Worm (Caenorhabditis elegans) whole organism, young adult: ENCODE results near the gene lgc-8.

ENCODE experiments used
- B0019.2 ChIP-seq: fragments of 200-800 bp; sonication (Bioruptor generic); conservative IDR thresholded peaks from 2 replicates; pipeline ENCODE4 v1.3.6; 2022; ENCODE audit warnings: missing genetic modification reagents, missing genetic modification characterization, missing compliant biosample characterization
- B0035.1 ChIP-seq: sonication (generic microtip); optimal IDR thresholded peaks from 2 replicates; lab custom pipeline; 2016; ENCODE audit warnings: missing genetic modification characterization, mild to moderate bottlenecking, missing compliant biosample characterization, missing genotype, missing genetic modification reagents
- B0261.1 ChIP-seq: sonication (generic microtip); optimal IDR thresholded peaks from 2 replicates; lab custom pipeline; 2016; ENCODE audit warnings: mild to moderate bottlenecking, missing genetic modification characterization, moderate library complexity, missing compliant biosample characterization
- C06A6.2 ChIP-seq: fragments of 200-800 bp; sonication (Bioruptor generic); conservative IDR thresholded peaks from 2 replicates; pipeline ENCODE4 v1.3.6; 2022; ENCODE audit warnings: missing genetic modification characterization, missing compliant biosample characterization
- C17E4.6 ChIP-seq: fragments of 200-800 bp; sonication (Bioruptor generic); IDR thresholded peaks from 2 replicates; pipeline ENCODE4 v1.3.6; 2022; ENCODE audit warnings: missing genetic modification reagents, missing genetic modification characterization, missing compliant biosample characterization
- D2030.7 ChIP-seq: fragments of 200-800 bp; sonication (Bioruptor generic); IDR thresholded peaks from 2 replicates; pipeline ENCODE4 v1.3.6; 2022; ENCODE audit warnings: missing genetic modification reagents, missing genetic modification characterization, missing compliant biosample characterization
- F23B12.7 ChIP-seq: sonication (generic microtip); optimal IDR thresholded peaks from 2 replicates; lab custom pipeline; 2017; ENCODE audit warnings: missing genetic modification characterization, mild to moderate bottlenecking, missing compliant biosample characterization, antibody characterized with exemption, moderate library complexity; ENCODE audit not compliant: insufficient read depth
- F33H1.4 ChIP-seq: fragments of 200-800 bp; sonication (Bioruptor generic); IDR thresholded peaks from 2 replicates; pipeline ENCODE4 v1.3.6; 2022; ENCODE audit warnings: missing genetic modification reagents, missing genetic modification characterization, missing compliant biosample characterization
- F37B4.10 ChIP-seq: fragments of 200-800 bp; sonication (Bioruptor generic); IDR thresholded peaks from 2 replicates; pipeline ENCODE4 v1.3.6; 2022; ENCODE audit warnings: missing genetic modification characterization, missing compliant biosample characterization
- F55B11.4 ChIP-seq: sonication (generic microtip); optimal IDR thresholded peaks from 2 replicates; lab custom pipeline; 2016; ENCODE audit warnings: missing compliant biosample characterization, missing genetic modification characterization, borderline replicate concordance; ENCODE audit not compliant: insufficient read depth
- F57C9.4 ChIP-seq: sonication (generic microtip); optimal IDR thresholded peaks from 2 replicates; lab custom pipeline; 2017; ENCODE audit warnings: mild to moderate bottlenecking, missing genetic modification characterization, missing compliant biosample characterization
- Y53F4B.3 ChIP-seq: fragments of 200-800 bp; sonication (Bioruptor generic); IDR thresholded peaks from 2 replicates; pipeline ENCODE4 v1.3.6; 2022; ENCODE audit warnings: missing genetic modification reagents, missing genetic modification characterization, missing compliant biosample characterization
- Y67H2A.10 ChIP-seq: fragments of 200-800 bp; sonication (Bioruptor generic); conservative IDR thresholded peaks from 2 replicates; pipeline ENCODE4 v1.3.6; 2022; ENCODE audit warnings: missing genetic modification reagents, missing genetic modification characterization, missing compliant biosample characterization
- Y95B8A.8 ChIP-seq: fragments of 200-800 bp; sonication (Bioruptor generic); IDR thresholded peaks from 2 replicates; pipeline ENCODE4 v1.3.6; 2022; ENCODE audit warnings: missing genetic modification reagents, missing genetic modification characterization, missing compliant biosample characterization
- ZK185.1 ChIP-seq: sonication (generic microtip); optimal IDR thresholded peaks from 2 replicates; lab custom pipeline; 2016; ENCODE audit warnings: mild to moderate bottlenecking, missing genetic modification characterization, missing compliant biosample characterization; ENCODE audit not compliant: poor library complexity, severe bottlenecking
- athp-1 ChIP-seq: sonication (generic microtip); optimal IDR thresholded peaks from 2 replicates; lab custom pipeline; 2017; ENCODE audit warnings: mild to moderate bottlenecking, missing genetic modification characterization, missing compliant biosample characterization
- attf-5 ChIP-seq: fragments of 200-800 bp; sonication (Bioruptor generic); optimal IDR thresholded peaks from 2 replicates; lab custom pipeline; 2018; ENCODE audit warnings: mild to moderate bottlenecking, missing genetic modification characterization, missing compliant biosample characterization
- bed-2 ChIP-seq: fragments of 200-800 bp; sonication (Bioruptor generic); IDR thresholded peaks from 2 replicates; pipeline ENCODE4 v1.3.6; 2022; ENCODE audit warnings: missing genetic modification reagents, missing genetic modification characterization, missing compliant biosample characterization
- ccch-3 ChIP-seq: fragments of 200-800 bp; sonication (Bioruptor generic); optimal IDR thresholded peaks from 2 replicates; lab custom pipeline; 2018; ENCODE audit warnings: mild to moderate bottlenecking, missing genetic modification characterization, missing compliant biosample characterization
- ceh-58 ChIP-seq: fragments of 200-800 bp; sonication (Bioruptor generic); IDR thresholded peaks from 2 replicates; pipeline ENCODE4 v1.3.6; 2022; ENCODE audit warnings: missing genetic modification characterization, missing compliant biosample characterization
- chd-7 ChIP-seq: sonication (generic microtip); optimal IDR thresholded peaks from 2 replicates; lab custom pipeline; 2016; ENCODE audit warnings: mild to moderate bottlenecking, missing genetic modification characterization, moderate library complexity, missing compliant biosample characterization
- dpff-1 ChIP-seq: sonication (generic microtip); optimal IDR thresholded peaks from 2 replicates; lab custom pipeline; 2017; ENCODE audit warnings: mild to moderate bottlenecking, missing genetic modification characterization, missing compliant biosample characterization
- egrh-3 ChIP-seq: fragments of 200-800 bp; sonication (Bioruptor generic); IDR thresholded peaks from 2 replicates; pipeline ENCODE4 v1.3.6; 2022; ENCODE audit warnings: missing genetic modification reagents, missing genetic modification characterization, missing compliant biosample characterization
- fkh-3 ChIP-seq: sonication (generic microtip); optimal IDR thresholded peaks from 2 replicates; lab custom pipeline; 2016; ENCODE audit warnings: mild to moderate bottlenecking, missing genetic modification characterization, missing compliant biosample characterization
- hlh-12 ChIP-seq: sonication (generic microtip); optimal IDR thresholded peaks from 2 replicates; lab custom pipeline; 2016; ENCODE audit warnings: missing genetic modification characterization, missing compliant biosample characterization
- hrde-1 ChIP-seq: sonication (generic microtip); optimal IDR thresholded peaks from 2 replicates; lab custom pipeline; 2016; ENCODE audit warnings: missing genetic modification characterization, mild to moderate bottlenecking, missing compliant biosample characterization, moderate library complexity, missing genotype, missing genetic modification reagents, borderline replicate concordance
- let-526 ChIP-seq: fragments of 200-800 bp; sonication (Bioruptor generic); IDR thresholded peaks from 2 replicates; pipeline ENCODE4 v1.3.6; 2022; ENCODE audit warnings: missing genetic modification reagents, missing genetic modification characterization, missing compliant biosample characterization
- lin-40 ChIP-seq: sonication (generic microtip); optimal IDR thresholded peaks from 2 replicates; lab custom pipeline; 2016; ENCODE audit warnings: missing genetic modification characterization, mild to moderate bottlenecking, missing compliant biosample characterization, missing genotype, missing genetic modification reagents
- lin-54 ChIP-seq: fragments of 200-800 bp; sonication (Bioruptor generic); optimal IDR thresholded peaks from 2 replicates; lab custom pipeline; 2018; ENCODE audit warnings: mild to moderate bottlenecking, missing genetic modification characterization, missing compliant biosample characterization
- lsy-27 ChIP-seq: sonication (generic microtip); optimal IDR thresholded peaks from 2 replicates; lab custom pipeline; 2017; ENCODE audit warnings: missing genetic modification characterization, mild to moderate bottlenecking, missing compliant biosample characterization, antibody characterized with exemption, missing genotype, borderline replicate concordance; ENCODE audit not compliant: insufficient read depth
- madf-10 ChIP-seq: sonication (generic microtip); optimal IDR thresholded peaks from 2 replicates; lab custom pipeline; 2016; ENCODE audit warnings: mild to moderate bottlenecking, missing genetic modification characterization, missing compliant biosample characterization
- mcd-1 ChIP-seq: fragments of 200-800 bp; sonication (Bioruptor generic); IDR thresholded peaks from 2 replicates; pipeline ENCODE4 v1.3.6; 2022; ENCODE audit warnings: missing genetic modification reagents, missing genetic modification characterization, missing compliant biosample characterization
- nfya-1 ChIP-seq: sonication (generic microtip); optimal IDR thresholded peaks from 2 replicates; lab custom pipeline; 2017; ENCODE audit warnings: antibody characterized with exemption, missing compliant biosample characterization, missing genetic modification characterization, borderline replicate concordance; ENCODE audit not compliant: insufficient read depth
- nfyb-1 ChIP-seq: fragments of 200-800 bp; sonication (Bioruptor generic); IDR thresholded peaks from 2 replicates; pipeline ENCODE4 v1.3.6; 2022; ENCODE audit warnings: missing genetic modification reagents, missing genetic modification characterization, missing compliant biosample characterization
- nhr-179 ChIP-seq: sonication (generic microtip); optimal IDR thresholded peaks from 2 replicates; lab custom pipeline; 2016; ENCODE audit warnings: mild to moderate bottlenecking, missing genetic modification characterization, missing compliant biosample characterization
- pbrm-1 ChIP-seq: fragments of 200-800 bp; sonication (Bioruptor generic); IDR thresholded peaks from 2 replicates; pipeline ENCODE4 v1.3.6; 2022; ENCODE audit warnings: missing genetic modification reagents, missing genetic modification characterization, missing compliant biosample characterization
- rcor-1 ChIP-seq: fragments of 200-800 bp; sonication (Bioruptor generic); IDR thresholded peaks from 2 replicates; pipeline ENCODE4 v1.3.6; 2022; ENCODE audit warnings: missing genetic modification reagents, missing genetic modification characterization, missing compliant biosample characterization
- repo-1 ChIP-seq: sonication (generic microtip); optimal IDR thresholded peaks from 2 replicates; lab custom pipeline; 2017; ENCODE audit warnings: mild to moderate bottlenecking, missing genetic modification characterization, missing compliant biosample characterization
- rpc-1 ChIP-seq, 2 experiments: fragments of 150-350 bp in 1 of 2; sonication (generic microtip) in 1 of 2; optimal IDR thresholded peaks; 2 replicates each; lab custom pipeline; 2014 to 2018; ENCODE audit warnings: missing biosample characterization in 1 of 2, missing genetic modification characterization in 1 of 2, missing genetic modification reagents in 1 of 2, missing genotype in 1 of 2
- snpc-1.3 ChIP-seq: sonication (generic microtip); optimal IDR thresholded peaks from 2 replicates; lab custom pipeline; 2017; ENCODE audit warnings: missing genetic modification characterization, mild to moderate bottlenecking, missing compliant biosample characterization, antibody characterized with exemption, moderate library complexity, missing genotype, missing genetic modification reagents; ENCODE audit not compliant: insufficient read depth
- snpc-3.4 ChIP-seq: sonication (generic microtip); optimal IDR thresholded peaks from 2 replicates; lab custom pipeline; 2017; ENCODE audit warnings: missing genetic modification characterization, mild to moderate bottlenecking, missing compliant biosample characterization, antibody characterized with exemption, moderate library complexity, missing genotype, missing genetic modification reagents
- snpc-4 ChIP-seq, 5 experiments: fragments of 150-350 bp in 1 of 5; sonication (generic microtip) in 4 of 5; optimal IDR thresholded peaks; 2 replicates each; lab custom pipeline; 2014 to 2018; ENCODE audit warnings: missing genetic modification characterization in 5 of 5, missing biosample characterization in 3 of 5, antibody characterized with exemption in 2 of 5, mild to moderate bottlenecking in 2 of 5, missing compliant biosample characterization in 2 of 5, missing genotype in 2 of 5, moderate library complexity in 2 of 5, missing genetic modification reagents in 1 of 5
- tbx-9 ChIP-seq: sonication (generic microtip); optimal IDR thresholded peaks from 2 replicates; lab custom pipeline; 2016; ENCODE audit warnings: borderline replicate concordance, missing genetic modification characterization, inconsistent platforms, missing compliant biosample characterization
- unc-62 ChIP-seq: fragments of 150-350 bp; optimal IDR thresholded peaks from 2 replicates; lab custom pipeline; 2014; ENCODE audit warnings: missing biosample characterization, missing genetic modification reagents, missing genetic modification characterization
- ztf-22 ChIP-seq: fragments of 200-800 bp; sonication (Bioruptor generic); optimal IDR thresholded peaks from 2 replicates; lab custom pipeline; 2018; ENCODE audit warnings: mild to moderate bottlenecking, missing genetic modification characterization, moderate library complexity, missing compliant biosample characterization
- ztf-28 ChIP-seq: fragments of 200-800 bp; sonication (Bioruptor generic); IDR thresholded peaks from 2 replicates; pipeline ENCODE4 v1.3.6; 2022; ENCODE audit warnings: missing genetic modification reagents, missing genetic modification characterization, missing compliant biosample characterization

Gene lgc-8

ce11 chrIV:14767693-14768251 is 52.2 kb downstream of the lgc-8 start, which contains the start of the genes mrps-7 and Y57G11C.3 (continued):
- TF ChIP-seq athp-1 (tag; lab: Kevin White, UChicago): peak; percentile 30
- peak; percentile 83 for TF ChIP-seq rcor-1 (GFP tag; lab: Robert Waterston, UW)
- no peak for TF ChIP-seq tbx-9 (tag; lab: Kevin White, UChicago)
- TF ChIP-seq mcd-1: peak; percentile 99
- no peak for TF ChIP-seq F57C9.4 (tag; lab: Kevin White, UChicago)
- TF ChIP-seq B0019.2: no peak
- peak; percentile 78 for TF ChIP-seq ZK185.1 (tag; lab: Kevin White, UChicago)
- TF ChIP-seq snpc-3.4 (tag; lab: Kevin White, UChicago): peak; percentile 36
- no peak for TF ChIP-seq ccch-3 (GFP tag; lab: Kevin White, UChicago)
- TF ChIP-seq F37B4.10 (GFP tag; lab: Robert Waterston, UW): no peak
- no peak for TF ChIP-seq nhr-179 (tag; lab: Kevin White, UChicago)
- no peak for TF ChIP-seq F55B11.4
- TF ChIP-seq lin-54: peak; percentile 78
- no peak for TF ChIP-seq bed-2 (GFP tag; lab: Robert Waterston, UW)
- TF ChIP-seq snpc-1.3 (tag; lab: Kevin White, UChicago): peak; percentile 90
- TF ChIP-seq C06A6.2: no peak
- no peak for TF ChIP-seq ztf-28 (GFP tag; lab: Robert Waterston, UW)
- TF ChIP-seq B0035.1 (tag; lab: Kevin White, UChicago): no peak
- no peak for TF ChIP-seq B0261.1 (tag; lab: Kevin White, UChicago)
- TF ChIP-seq hlh-12: no peak
- peak; percentile 79 for TF ChIP-seq attf-5 (GFP tag; lab: Kevin White, UChicago)
- no peak for TF ChIP-seq rpc-1 (optimal IDR thresholded peaks at IDR 0.05; lab: Kevin White, UChicago)
- TF ChIP-seq rpc-1 (tag; optimal IDR thresholded peaks at IDR 0.05; lab: Kevin White, UChicago): no peak
- peak; percentile 42; the same call in 1 of the 2 replicates for TF ChIP-seq nfyb-1 (GFP tag; lab: Robert Waterston, UW)
- peak; percentile 56; the same call in 1 of the 2 replicates for TF ChIP-seq F33H1.4 (GFP tag; lab: Robert Waterston, UW)
- no peak for TF ChIP-seq Y53F4B.3 (GFP tag; lab: Robert Waterston, UW)
- peak; percentile 82 for TF ChIP-seq F23B12.7 (tag; lab: Kevin White, UChicago)
- TF ChIP-seq ztf-22: no peak
- peak; percentile 89 for TF ChIP-seq lin-40
- TF ChIP-seq madf-10 (tag; lab: Kevin White, UChicago): no peak
- TF ChIP-seq ceh-58 (GFP tag; lab: Robert Waterston, UW): no peak
- TF ChIP-seq nfya-1 (tag; lab: Kevin White, UChicago): no peak
- TF ChIP-seq D2030.7 (GFP tag; lab: Robert Waterston, UW): peak; percentile 64; the same call in 1 of the 2 replicates
- TF ChIP-seq snpc-4 (GFP tag; optimal IDR thresholded peaks at IDR 0.05; lab: Kevin White, UChicago): peak; percentile 83
- peak; percentile 73 to 93 (median 86) for TF ChIP-seq snpc-4 (tag; optimal IDR thresholded peaks at IDR 0.05; lab: Kevin White, UChicago)
- no peak for TF ChIP-seq let-526 (GFP tag; lab: Robert Waterston, UW)
- TF ChIP-seq C17E4.6: no peak
- no peak for TF ChIP-seq fkh-3 (tag; lab: Kevin White, UChicago)
- no peak for TF ChIP-seq repo-1 (tag; lab: Kevin White, UChicago)
- no peak for TF ChIP-seq unc-62 (GFP tag; lab: Kevin White, UChicago)
- TF ChIP-seq dpff-1 (tag; lab: Kevin White, UChicago): no peak
- no peak for TF ChIP-seq Y95B8A.8 (GFP tag; lab: Robert Waterston, UW)
- TF ChIP-seq pbrm-1: peak; percentile 79
- TF ChIP-seq hrde-1 (tag; lab: Kevin White, UChicago): no peak
- TF ChIP-seq egrh-3 (GFP tag; lab: Robert Waterston, UW): no peak
- no peak for TF ChIP-seq Y67H2A.10 (GFP tag; lab: Robert Waterston, UW)
- TF ChIP-seq lsy-27: no peak
- no peak for TF ChIP-seq chd-7 (tag; lab: Kevin White, UChicago)
